Worm (Caenorhabditis elegans) whole organism, mixed stage, embryonic: Measurements from ENCODE around the gene sti-1.

Source experiments
- elt-3 ChIP-seq: fragments of 150-350 bp; optimal IDR thresholded peaks from 2 replicates; lab custom pipeline; 2014; ENCODE audit warnings: missing biosample characterization, missing genetic modification characterization
- nhr-237 ChIP-seq: fragments of 150-350 bp; optimal IDR thresholded peaks from 2 replicates; lab custom pipeline; 2014; ENCODE audit warnings: missing biosample characterization, missing genetic modification characterization
- snpc-4 ChIP-seq: fragments of 150-350 bp; optimal IDR thresholded peaks from 2 replicates; lab custom pipeline; 2014; ENCODE audit warnings: missing biosample characterization, missing genetic modification characterization
- unc-39 ChIP-seq: fragments of 150-350 bp; optimal IDR thresholded peaks from 2 replicates; lab custom pipeline; 2014; ENCODE audit warnings: missing biosample characterization, missing genetic modification characterization
- unc-62 ChIP-seq: fragments of 150-350 bp; optimal IDR thresholded peaks from 2 replicates; lab custom pipeline; 2014; ENCODE audit warnings: missing biosample characterization, missing genetic modification reagents, missing genetic modification characterization

DNA sequence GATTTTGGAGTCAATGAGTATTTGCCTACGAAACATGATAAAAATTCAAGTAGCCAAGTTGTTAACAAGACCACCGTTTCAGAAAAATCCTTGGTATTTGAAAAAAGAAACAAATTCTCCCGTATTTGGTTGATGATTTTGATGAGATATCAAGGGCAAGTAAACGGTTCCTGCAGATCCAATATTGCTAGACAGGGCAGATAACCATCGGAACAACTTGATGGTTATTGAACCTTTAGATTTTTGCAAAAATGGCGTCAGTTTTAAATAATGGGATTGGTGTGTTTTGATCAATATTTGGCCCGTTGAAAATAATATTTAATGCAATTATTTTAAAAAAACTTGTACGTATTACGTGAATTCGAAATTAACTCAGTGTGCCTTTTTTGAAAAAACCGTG lies 27.0 kb downstream of the sti-1 start:
- TF ChIP-seq snpc-4 (tag; lab: Kevin White, UChicago): no peak
- no peak for TF ChIP-seq elt-3 (tag; lab: Kevin White, UChicago)
- TF ChIP-seq nhr-237 (tag; lab: Kevin White, UChicago): no peak
- no peak for TF ChIP-seq unc-39 (tag; lab: Kevin White, UChicago)
- TF ChIP-seq unc-62 (GFP tag; lab: Kevin White, UChicago): no peak
